Worm (Caenorhabditis elegans) whole organism, late embryonic: ENCODE results near the gene tofu-7.
"Not testable (repeated sequence)": the region's sequence is repeated elsewhere in the genome, so short reads cannot be mapped to it uniquely, and the experiment has no call there.

Experiments used
- C08G9.2 ChIP-seq: sonication (generic microtip); optimal IDR thresholded peaks from 2 replicates; lab custom pipeline; 2016; ENCODE audit warnings: mild to moderate bottlenecking, missing genetic modification characterization, moderate library complexity, missing compliant biosample characterization
- C38D4.7 ChIP-seq: fragments of 200-800 bp; sonication (Bioruptor generic); optimal IDR thresholded peaks from 2 replicates; lab custom pipeline; 2018; ENCODE audit warnings: mild to moderate bottlenecking, missing genetic modification characterization, moderate library complexity, missing compliant biosample characterization
- F13H6.1 ChIP-seq: sonication (generic microtip); optimal IDR thresholded peaks from 2 replicates; lab custom pipeline; 2016; ENCODE audit warnings: missing genetic modification characterization, missing compliant biosample characterization
- K02D7.2 ChIP-seq: sonication (generic microtip); optimal IDR thresholded peaks from 2 replicates; lab custom pipeline; 2017; ENCODE audit warnings: mild to moderate bottlenecking, missing genetic modification characterization, missing compliant biosample characterization
- K09A11.1 ChIP-seq: sonication (generic microtip); optimal IDR thresholded peaks from 2 replicates; lab custom pipeline; 2017; ENCODE audit warnings: antibody characterized with exemption, mild to moderate bottlenecking, missing genetic modification characterization, missing compliant biosample characterization; ENCODE audit not compliant: insufficient read depth
- ama-1 ChIP-seq: fragments of 150-350 bp; optimal IDR thresholded peaks from 2 replicates; lab custom pipeline; 2014
- ceh-14 ChIP-seq: sonication (generic microtip); optimal IDR thresholded peaks from 2 replicates; lab custom pipeline; 2016; ENCODE audit warnings: missing genotype, missing genetic modification characterization, missing compliant biosample characterization
- ceh-19 ChIP-seq: fragments of 200-800 bp; sonication (Bioruptor generic); optimal IDR thresholded peaks from 2 replicates; lab custom pipeline; 2018; ENCODE audit warnings: mild to moderate bottlenecking, missing genetic modification characterization, missing compliant biosample characterization
- ceh-22 ChIP-seq: sonication (generic microtip); optimal IDR thresholded peaks from 2 replicates; lab custom pipeline; 2017; ENCODE audit warnings: missing biosample characterization, missing genetic modification characterization
- ceh-24 ChIP-seq: sonication (generic microtip); optimal IDR thresholded peaks from 2 replicates; lab custom pipeline; 2016; ENCODE audit warnings: mild to moderate bottlenecking, missing genetic modification characterization, missing compliant biosample characterization
- ceh-30 ChIP-seq: fragments of 150-350 bp; optimal IDR thresholded peaks from 2 replicates; lab custom pipeline; 2014; ENCODE audit warnings: missing biosample characterization, missing genetic modification characterization
- ceh-31 ChIP-seq: sonication (generic microtip); optimal IDR thresholded peaks from 2 replicates; lab custom pipeline; 2016; ENCODE audit warnings: missing genetic modification characterization, missing compliant biosample characterization
- ceh-48 ChIP-seq: sonication (generic microtip); optimal IDR thresholded peaks from 2 replicates; lab custom pipeline; 2016; ENCODE audit warnings: missing genetic modification characterization, inconsistent platforms, missing compliant biosample characterization
- che-1 ChIP-seq: sonication (generic microtip); optimal IDR thresholded peaks from 2 replicates; lab custom pipeline; 2016; ENCODE audit warnings: mild to moderate bottlenecking, missing genetic modification characterization, missing compliant biosample characterization
- dve-1 ChIP-seq: sonication (generic microtip); optimal IDR thresholded peaks from 2 replicates; lab custom pipeline; 2017; ENCODE audit warnings: antibody characterized with exemption, mild to moderate bottlenecking, missing genetic modification characterization, missing compliant biosample characterization
- elt-2 ChIP-seq: sonication (generic microtip); optimal IDR thresholded peaks from 2 replicates; lab custom pipeline; 2016; ENCODE audit warnings: missing genetic modification reagents, missing genetic modification characterization, missing compliant biosample characterization
- ets-4 ChIP-seq: sonication (generic microtip); optimal IDR thresholded peaks from 2 replicates; lab custom pipeline; 2016; ENCODE audit warnings: missing genetic modification characterization, missing compliant biosample characterization
- eyg-1 ChIP-seq: sonication (generic microtip); optimal IDR thresholded peaks from 2 replicates; lab custom pipeline; 2016; ENCODE audit warnings: missing genotype, missing genetic modification characterization, missing compliant biosample characterization
- fkh-10 ChIP-seq: fragments of 150-350 bp; optimal IDR thresholded peaks from 2 replicates; lab custom pipeline; 2014; ENCODE audit warnings: missing biosample characterization, missing genetic modification reagents, missing genetic modification characterization
- hlh-13 ChIP-seq: fragments of 200-800 bp; sonication (Bioruptor generic); optimal IDR thresholded peaks from 2 replicates; lab custom pipeline; 2018; ENCODE audit warnings: mild to moderate bottlenecking, missing genetic modification characterization, missing compliant biosample characterization
- nfya-1 ChIP-seq: sonication (generic microtip); optimal IDR thresholded peaks from 2 replicates; lab custom pipeline; 2017; ENCODE audit warnings: missing genetic modification characterization, mild to moderate bottlenecking, missing compliant biosample characterization, antibody characterized with exemption, moderate library complexity
- npax-4 ChIP-seq: sonication (generic microtip); optimal IDR thresholded peaks from 2 replicates; lab custom pipeline; 2016; ENCODE audit warnings: missing genetic modification characterization, missing compliant biosample characterization
- pax-1 ChIP-seq: fragments of 150-350 bp; optimal IDR thresholded peaks from 2 replicates; lab custom pipeline; 2014; ENCODE audit warnings: missing biosample characterization, missing genetic modification characterization
- pha-2 ChIP-seq: sonication (generic microtip); optimal IDR thresholded peaks from 2 replicates; lab custom pipeline; 2017; ENCODE audit warnings: mild to moderate bottlenecking, missing genetic modification characterization, missing compliant biosample characterization
- pqm-1 ChIP-seq: sonication (generic microtip); optimal IDR thresholded peaks from 2 replicates; lab custom pipeline; 2016; ENCODE audit warnings: missing genetic modification characterization, missing compliant biosample characterization
- pros-1 ChIP-seq: fragments of 150-350 bp; optimal IDR thresholded peaks from 2 replicates; lab custom pipeline; 2014; ENCODE audit warnings: missing biosample characterization, missing genetic modification reagents, missing genetic modification characterization
- sox-2 ChIP-seq: fragments of 200-800 bp; sonication (Bioruptor generic); IDR thresholded peaks from 2 replicates; pipeline ENCODE4 v1.3.6; 2022; ENCODE audit warnings: missing genetic modification reagents, missing genetic modification characterization, missing compliant biosample characterization
- sox-4 ChIP-seq: sonication (generic microtip); optimal IDR thresholded peaks from 2 replicates; lab custom pipeline; 2017; ENCODE audit warnings: mild to moderate bottlenecking, missing genetic modification characterization, inconsistent platforms, missing compliant biosample characterization
- tbx-2 ChIP-seq: sonication (generic microtip); optimal IDR thresholded peaks from 2 replicates; lab custom pipeline; 2016; ENCODE audit warnings: missing genetic modification characterization, missing compliant biosample characterization
- ttx-3 ChIP-seq: sonication (generic microtip); optimal IDR thresholded peaks from 2 replicates; lab custom pipeline; 2016; ENCODE audit warnings: missing genetic modification reagents, missing genetic modification characterization, missing compliant biosample characterization
- unc-3 ChIP-seq, 2 experiments: fragments of 200-800 bp in 1 of 2; sonication (Bioruptor generic) in 1 of 2; sonication (generic microtip) in 1 of 2; conservative IDR thresholded peaks in 1 of 2; optimal IDR thresholded peaks in 1 of 2; 2 replicates each; pipeline versions ENCODE4 v1.3.6 to Lab custom; 2016 to 2022; ENCODE audit warnings: missing compliant biosample characterization in 2 of 2, missing genetic modification characterization in 2 of 2, missing genetic modification reagents in 1 of 2
- unc-42 ChIP-seq: sonication (generic microtip); optimal IDR thresholded peaks from 2 replicates; lab custom pipeline; 2016; ENCODE audit warnings: missing genotype, missing genetic modification characterization, missing compliant biosample characterization
- unc-86 ChIP-seq: sonication (generic microtip); optimal IDR thresholded peaks from 2 replicates; lab custom pipeline; 2016; ENCODE audit warnings: missing genetic modification characterization, missing compliant biosample characterization
- zip-5 ChIP-seq: sonication (generic microtip); optimal IDR thresholded peaks from 2 replicates; lab custom pipeline; 2016; ENCODE audit warnings: missing genetic modification characterization, missing compliant biosample characterization
- ztf-16 ChIP-seq: sonication (generic microtip); optimal IDR thresholded peaks from 2 replicates; lab custom pipeline; 2017; ENCODE audit warnings: missing genetic modification characterization, missing compliant biosample characterization

The tofu-7 gene

DNA sequence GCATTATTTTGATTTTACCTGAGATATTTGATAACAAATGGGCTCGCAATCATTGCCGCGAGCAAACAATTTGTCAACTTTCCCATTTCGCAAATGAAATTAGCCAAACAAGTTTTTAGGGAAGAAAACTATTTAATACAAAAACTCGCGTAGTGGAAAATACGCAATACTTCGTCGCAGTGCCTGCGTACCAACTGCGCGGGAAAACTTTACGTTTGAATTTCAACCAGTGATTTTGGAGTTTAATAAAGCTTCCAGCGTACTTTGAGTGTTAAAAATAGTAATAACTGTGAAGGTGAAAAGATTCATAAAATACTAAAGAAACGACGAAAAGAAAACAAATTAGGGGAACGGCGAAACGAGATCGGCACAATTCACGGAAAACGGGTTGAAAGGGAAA, at the start of gene tofu-7:
Gene tofu-7 (minus strand): TSS at position 111 of the 400 bp plus-strand sequence.
- TF ChIP-seq ceh-24 (no peak), pax-1 (tag; lab: Kevin White, UChicago) (no peak), ama-1 (lab: Kevin White, UChicago) (no peak), ttx-3 (tag; lab: Kevin White, UChicago) (no peak), F13H6.1 (tag; lab: Kevin White, UChicago) (no peak), sox-2 (GFP tag; lab: Robert Waterston, UW) (no peak), che-1 (tag; lab: Kevin White, UChicago) (no peak), ztf-16 (tag; lab: Kevin White, UChicago) (no peak), pros-1 (tag; lab: Kevin White, UChicago) (no peak), C38D4.7 (GFP tag; lab: Kevin White, UChicago) (no peak), ceh-22 (tag; lab: Kevin White, UChicago) (no peak), npax-4 (tag; lab: Kevin White, UChicago) (no peak), fkh-10 (GFP tag; lab: Kevin White, UChicago) (no peak), unc-3 (GFP tag; conservative IDR thresholded peaks at IDR 0.05; lab: Robert Waterston, UW) (no peak), unc-3 (tag; optimal IDR thresholded peaks at IDR 0.05; lab: Kevin White, UChicago) (no peak)

DNA sequence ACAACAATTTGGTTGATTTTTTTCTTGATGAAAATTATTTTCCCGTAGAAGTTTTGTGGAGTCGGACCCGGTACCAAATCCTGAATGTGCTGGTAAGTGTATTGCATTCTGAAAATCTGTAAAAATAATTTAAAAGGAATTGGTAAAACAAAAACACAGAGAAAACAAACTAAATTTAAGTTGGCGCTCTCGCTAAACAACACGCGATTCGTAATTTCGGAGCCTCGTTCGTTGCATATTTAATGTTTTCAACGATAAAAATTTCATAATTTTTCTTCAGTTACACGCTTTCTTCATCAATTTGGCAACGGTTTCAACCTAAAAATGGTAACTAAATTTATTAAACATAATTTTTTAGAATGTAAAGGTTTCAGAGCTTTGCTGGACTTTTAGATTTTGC, 48.7 kb upstream of the tofu-7 start, which contains the start of the genes pot-1 and ggtb-1:
Gene pot-1 (minus strand): TSS at position 120 of the 400 bp plus-strand sequence.
Gene ggtb-1 (plus strand): TSS at position 208 of the 400 bp plus-strand sequence.
- TF ChIP-seq unc-86: no peak
- TF ChIP-seq che-1 (tag; lab: Kevin White, UChicago): no peak
- TF ChIP-seq ceh-30 (tag; lab: Kevin White, UChicago): no peak
- TF ChIP-seq eyg-1 (tag; lab: Kevin White, UChicago): no peak
- no peak for TF ChIP-seq sox-4 (tag; lab: Kevin White, UChicago)
- TF ChIP-seq, all 69 proteins: peak for 0

DNA sequence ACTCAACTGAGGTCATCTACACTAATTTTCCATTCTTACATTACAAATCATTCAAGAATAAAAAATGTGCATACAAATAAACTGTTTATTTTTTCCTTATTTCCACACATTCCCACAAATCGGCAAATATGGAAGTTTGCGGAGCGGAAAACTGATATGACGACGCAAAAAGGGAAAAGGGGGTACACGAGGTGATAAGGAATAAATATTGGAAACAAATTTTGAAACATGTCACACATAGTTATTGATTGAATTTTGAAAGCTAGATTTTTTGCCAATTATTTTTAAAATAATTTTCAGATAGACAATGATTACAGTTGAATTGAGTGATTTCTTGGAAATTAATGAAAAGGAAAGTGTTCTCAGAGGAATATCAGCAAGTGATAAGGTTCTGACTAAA, 43.8 kb upstream of the tofu-7 start, which contains the start of gene viro-2:
Gene viro-2 (plus strand): TSS at position 301 of the 400 bp plus-strand sequence.
- TF ChIP-seq ceh-14 (tag; lab: Kevin White, UChicago); nfya-1 (tag; lab: Kevin White, UChicago); C38D4.7 (GFP tag; lab: Kevin White, UChicago): not testable (repeated sequence)

DNA sequence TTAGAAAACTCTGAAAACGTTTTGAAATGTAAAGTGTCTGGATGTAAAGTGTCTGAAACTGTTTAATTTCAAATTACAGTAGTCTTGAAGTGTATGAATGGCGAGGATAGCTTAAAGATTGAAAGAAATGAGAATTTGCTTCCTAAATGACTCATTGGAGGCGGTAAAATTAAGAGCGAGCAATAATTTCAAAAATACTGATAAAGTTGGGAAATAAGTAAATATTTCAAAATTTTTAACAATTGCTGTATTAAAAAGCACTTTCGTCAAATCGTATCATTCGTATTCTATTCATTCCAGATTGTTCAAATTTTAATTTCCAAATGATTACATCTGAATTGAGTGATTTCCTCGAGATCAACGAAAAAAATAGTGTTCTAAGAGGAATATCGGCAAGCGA, 39.5 kb upstream of the tofu-7 start, which contains the start of gene B0280.2:
Gene B0280.2 (plus strand): TSS at position 301 of the 400 bp plus-strand sequence.
- TF ChIP-seq K09A11.1 (tag; lab: Kevin White, UChicago) (no peak), pqm-1 (tag; lab: Kevin White, UChicago) (no peak), ceh-31 (no peak), tbx-2 (tag; lab: Kevin White, UChicago) (no peak), ceh-48 (tag; lab: Kevin White, UChicago) (no peak), hlh-13 (GFP tag; lab: Kevin White, UChicago) (no peak), dve-1 (tag; lab: Kevin White, UChicago) (no peak), ceh-19 (GFP tag; lab: Kevin White, UChicago) (no peak), eyg-1 (tag; lab: Kevin White, UChicago) (no peak), ceh-22 (tag; lab: Kevin White, UChicago) (no peak), C38D4.7 (GFP tag; lab: Kevin White, UChicago) (no peak), che-1 (tag; lab: Kevin White, UChicago) (no peak)

DNA sequence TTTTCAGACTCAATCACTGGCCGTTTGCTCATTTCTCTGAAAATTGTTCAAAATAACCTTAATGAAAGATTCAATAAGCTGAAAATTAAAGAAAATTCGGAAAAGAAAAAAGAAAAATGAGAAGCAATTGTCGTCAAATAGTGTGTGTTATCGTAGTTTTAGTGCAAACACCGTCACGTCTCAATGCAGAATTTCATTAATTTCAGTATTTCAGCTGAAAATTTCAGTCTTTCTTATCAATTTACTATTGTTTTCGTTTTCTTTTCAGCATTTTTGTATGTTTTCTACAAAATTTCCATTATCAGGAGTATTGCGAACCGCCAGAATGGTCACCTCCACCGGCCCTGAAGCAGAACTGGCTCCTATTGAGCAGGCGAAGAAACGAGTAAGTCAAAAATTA, 38.0 kb upstream of the tofu-7 start, which contains the start of the genes B0280.9 and rpia-1:
Gene B0280.9 (minus strand): TSS at position 36 of the 400 bp plus-strand sequence.
Gene rpia-1 (plus strand): TSS at position 269 of the 400 bp plus-strand sequence.
- TF ChIP-seq eyg-1 (tag; lab: Kevin White, UChicago) (no peak), sox-2 (GFP tag; lab: Robert Waterston, UW) (no peak), nfya-1 (tag; lab: Kevin White, UChicago) (peak; percentile 2), K02D7.2 (tag; lab: Kevin White, UChicago) (no peak), tbx-2 (tag; lab: Kevin White, UChicago) (no peak), unc-42 (tag; lab: Kevin White, UChicago) (peak; percentile 6), zip-5 (tag; lab: Kevin White, UChicago) (no peak), elt-2 (tag; lab: Kevin White, UChicago) (peak; percentile 23), ceh-22 (tag; lab: Kevin White, UChicago) (no peak), ets-4 (tag; lab: Kevin White, UChicago) (no peak), pha-2 (tag; lab: Kevin White, UChicago) (no peak), C08G9.2 (no peak)
